Worm (Caenorhabditis elegans): Measurements from ENCODE around the gene ges-1.

- no peak for TF ChIP-seq Y95B8A.8 (GFP tag; IDR thresholded peaks at IDR 0.05)
- no peak for TF ChIP-seq Y79H2A.3 (GFP tag; conservative IDR thresholded peaks at IDR 0.05)
- no peak for TF ChIP-seq unc-62 (GFP tag; optimal IDR thresholded peaks at IDR 0.05)
- TF ChIP-seq efl-1 (GFP tag; optimal IDR thresholded peaks at IDR 0.05), result no peak
- TF ChIP-seq athp-1 (tag; optimal IDR thresholded peaks at IDR 0.05), result no peak
- no peak for TF ChIP-seq ztf-3 (GFP tag; optimal IDR thresholded peaks at IDR 0.05)
- no peak for TF ChIP-seq mes-4 (tag; optimal IDR thresholded peaks at IDR 0.05)
- no peak for TF ChIP-seq pha-4 (tag; optimal IDR thresholded peaks at IDR 0.05)
- no peak for TF ChIP-seq cebp-2 (GFP tag; IDR thresholded peaks at IDR 0.05)
- no peak for TF ChIP-seq Y67H2A.10 (GFP tag; conservative IDR thresholded peaks at IDR 0.05)
- no peak for TF ChIP-seq B0019.2 (GFP tag; conservative IDR thresholded peaks at IDR 0.05)
- no peak for TF ChIP-seq dpl-1 (GFP tag; optimal IDR thresholded peaks at IDR 0.05)
- no peak for TF ChIP-seq F55B11.4 (tag; optimal IDR thresholded peaks at IDR 0.05; ENCODE audit: borderline replicate concordance, insufficient read depth)
These were observed 15.8 kb upstream of the ges-1 start, which contains the start of gene cnc-3 for ce11 chrV:1447724-1448123.
